Fruit fly (Drosophila melanogaster) whole organism, embryonic: ENCODE measurements around the gene OtopLc.

ENCODE experiments used
- Adf1 ChIP-seq: fragments of 200-800 bp; sonication (Bioruptor generic); IDR thresholded peaks from 2 replicates; pipeline ENCODE4 v1.3.6; 2022; ENCODE audit warnings: missing biosample characterization, missing genetic modification characterization
- Atf3 ChIP-seq: fragments of 200-800 bp; sonication (Bioruptor generic); optimal IDR thresholded peaks from 3 replicates; lab custom pipeline; 2016; ENCODE audit warnings: missing biosample characterization, missing genetic modification characterization
- B-H1 ChIP-seq: fragments of 200-800 bp; sonication (Bioruptor generic); IDR thresholded peaks from 3 replicates; pipeline ENCODE4 v1.3.6; 2022; ENCODE audit warnings: missing biosample characterization, missing genetic modification characterization
- Bgb ChIP-seq: fragments of 200-800 bp; sonication (Bioruptor generic); IDR thresholded peaks from 2 replicates; pipeline ENCODE4 v1.3.6; 2022; ENCODE audit warnings: missing biosample characterization, missing genetic modification characterization; ENCODE audit not compliant: partially characterized antibody
- CG10543 ChIP-seq: fragments of 200-800 bp; sonication (Bioruptor generic); optimal IDR thresholded peaks from 3 replicates; lab custom pipeline; 2017; ENCODE audit warnings: missing biosample characterization, mild to moderate bottlenecking, missing genetic modification characterization, moderate library complexity
- CG10565 ChIP-seq: fragments of 200-800 bp; sonication (Bioruptor generic); optimal IDR thresholded peaks from 3 replicates; lab custom pipeline; 2016; ENCODE audit warnings: missing biosample characterization, mild to moderate bottlenecking, missing genetic modification characterization
- CG10979 ChIP-seq: fragments of 200-800 bp; sonication (Bioruptor generic); optimal IDR thresholded peaks from 2 replicates; lab custom pipeline; 2018; ENCODE audit warnings: missing biosample characterization, mild to moderate bottlenecking, missing genetic modification characterization, moderate library complexity
- CG12299 ChIP-seq: fragments of 200-800 bp; sonication (Bioruptor generic); optimal IDR thresholded peaks from 2 replicates; lab custom pipeline; 2018; ENCODE audit warnings: missing biosample characterization, mild to moderate bottlenecking, missing genetic modification characterization
- CG14014 ChIP-seq: fragments of 200-800 bp; sonication (Bioruptor generic); IDR thresholded peaks from 2 replicates; pipeline ENCODE4 v1.3.6; 2022; ENCODE audit warnings: missing biosample characterization, missing genetic modification characterization
- CG15011 ChIP-seq: fragments of 200-800 bp; sonication (Bioruptor generic); optimal IDR thresholded peaks from 3 replicates; lab custom pipeline; 2018; ENCODE audit warnings: missing biosample characterization, mild to moderate bottlenecking, missing genetic modification characterization
- CG17186 ChIP-seq: fragments of 200-800 bp; sonication (Bioruptor generic); optimal IDR thresholded peaks from 3 replicates; lab custom pipeline; 2017; ENCODE audit warnings: missing biosample characterization, missing genetic modification reagents, missing genetic modification characterization
- CG30403 ChIP-seq: fragments of 200-800 bp; sonication (Bioruptor generic); optimal IDR thresholded peaks from 3 replicates; lab custom pipeline; 2016; ENCODE audit warnings: missing biosample characterization, missing genetic modification characterization
- CG30431 ChIP-seq: fragments of 200-800 bp; sonication (Bioruptor generic); optimal IDR thresholded peaks from 2 replicates; lab custom pipeline; 2017; ENCODE audit warnings: missing biosample characterization, missing genetic modification characterization
- CG5245 ChIP-seq: fragments of 200-800 bp; sonication (Bioruptor generic); optimal IDR thresholded peaks from 3 replicates; lab custom pipeline; 2016; ENCODE audit warnings: missing biosample characterization, missing genetic modification characterization
- CG5953 ChIP-seq: fragments of 200-800 bp; sonication (Bioruptor generic); IDR thresholded peaks from 2 replicates; pipeline ENCODE4 v1.3.6; 2022; ENCODE audit warnings: missing biosample characterization, missing genetic modification characterization
- CG6272 ChIP-seq: fragments of 200-800 bp; sonication (Bioruptor generic); IDR thresholded peaks from 2 replicates; pipeline ENCODE4 v1.3.6; 2022; ENCODE audit warnings: missing biosample characterization, missing genetic modification characterization
- CG6854 ChIP-seq: fragments of 200-800 bp; sonication (Bioruptor generic); optimal IDR thresholded peaks from 3 replicates; lab custom pipeline; 2017; ENCODE audit warnings: missing biosample characterization, mild to moderate bottlenecking, missing genetic modification characterization
- CG7745 ChIP-seq: fragments of 200-800 bp; sonication (Bioruptor generic); optimal IDR thresholded peaks from 2 replicates; lab custom pipeline; 2018; ENCODE audit warnings: missing biosample characterization, mild to moderate bottlenecking, missing genetic modification characterization, moderate library complexity
- CG7786 ChIP-seq: fragments of 200-800 bp; sonication (Bioruptor generic); optimal IDR thresholded peaks from 2 replicates; lab custom pipeline; 2016; ENCODE audit warnings: missing biosample characterization, missing genetic modification characterization
- D19B ChIP-seq: fragments of 200-800 bp; sonication (Bioruptor generic); optimal IDR thresholded peaks from 2 replicates; lab custom pipeline; 2017; ENCODE audit warnings: missing biosample characterization, mild to moderate bottlenecking, missing genetic modification characterization
- Dip2 ChIP-seq: fragments of 200-800 bp; sonication (Bioruptor generic); IDR thresholded peaks from 2 replicates; pipeline ENCODE4 v1.3.6; 2022; ENCODE audit warnings: missing biosample characterization, missing genetic modification characterization
- E2f1 ChIP-seq: fragments of 200-800 bp; sonication (Bioruptor generic); IDR thresholded peaks from 2 replicates; pipeline ENCODE4 v1.3.6; 2022; ENCODE audit warnings: missing biosample characterization, missing genetic modification characterization
- Eip74EF ChIP-seq, 2 experiments: fragments of 200-800 bp in 1 of 2; fragments of >200 bp in 1 of 2; sonication (Bioruptor generic) in 1 of 2; optimal IDR thresholded peaks; 2 replicates each; lab custom pipeline; 2017 to 2019; ENCODE audit warnings: missing biosample characterization in 2 of 2, missing genetic modification characterization in 2 of 2, mild to moderate bottlenecking in 1 of 2, moderate library complexity in 1 of 2
- Gug ChIP-seq: fragments of 200-800 bp; sonication (Bioruptor generic); IDR thresholded peaks from 4 replicates; pipeline ENCODE4 v1.3.6; 2022; ENCODE audit warnings: missing biosample characterization, missing genetic modification characterization
- HmgD ChIP-seq: fragments of 200-800 bp; sonication (Bioruptor generic); optimal IDR thresholded peaks from 3 replicates; lab custom pipeline; 2016; ENCODE audit warnings: missing biosample characterization, missing genetic modification characterization
- Hr39 ChIP-seq: fragments of >200 bp; optimal IDR thresholded peaks from 2 replicates; lab custom pipeline; 2017
- Lpt ChIP-seq: fragments of >200 bp; optimal IDR thresholded peaks from 2 replicates; lab custom pipeline; 2018; ENCODE audit warnings: missing biosample characterization, missing genetic modification characterization
- NC2β ChIP-seq: fragments of 200-800 bp; sonication (Bioruptor generic); optimal IDR thresholded peaks from 2 replicates; lab custom pipeline; 2016; ENCODE audit warnings: missing biosample characterization, missing genetic modification characterization
- Neu2 ChIP-seq: fragments of 200-800 bp; sonication (Bioruptor generic); optimal IDR thresholded peaks from 3 replicates; lab custom pipeline; 2016; ENCODE audit warnings: missing biosample characterization, missing genetic modification characterization, borderline replicate concordance
- Pdp1 ChIP-seq, 2 experiments: fragments of 200-800 bp; sonication (Bioruptor generic); optimal IDR thresholded peaks; 3 replicates each; lab custom pipeline; 2016; ENCODE audit warnings: missing biosample characterization in 2 of 2, missing genetic modification characterization in 2 of 2, mild to moderate bottlenecking in 1 of 2, moderate library complexity in 1 of 2
- Sry-β ChIP-seq: fragments of 200-800 bp; sonication (Bioruptor generic); optimal IDR thresholded peaks from 2 replicates; lab custom pipeline; 2018; ENCODE audit warnings: missing biosample characterization, mild to moderate bottlenecking, missing genetic modification characterization, moderate library complexity
- Ssrp ChIP-seq: fragments of 200-800 bp; sonication (Bioruptor generic); optimal IDR thresholded peaks from 2 replicates; lab custom pipeline; 2018; ENCODE audit warnings: missing biosample characterization, mild to moderate bottlenecking, missing genetic modification characterization, moderate library complexity
- Xrp1 ChIP-seq: fragments of 200-800 bp; sonication (Bioruptor generic); IDR thresholded peaks from 2 replicates; pipeline ENCODE4 v1.3.6; 2022; ENCODE audit warnings: missing biosample characterization, missing genetic modification characterization
- ash1 ChIP-seq: fragments of 200-800 bp; sonication (Bioruptor generic); optimal IDR thresholded peaks from 2 replicates; lab custom pipeline; 2018; ENCODE audit warnings: missing biosample characterization, mild to moderate bottlenecking, missing genetic modification characterization
- az2 ChIP-seq: fragments of 200-800 bp; sonication (Bioruptor generic); optimal IDR thresholded peaks from 3 replicates; lab custom pipeline; 2016; ENCODE audit warnings: missing biosample characterization, missing genetic modification characterization
- bcd ChIP-seq: fragments of 200-800 bp; sonication (Bioruptor generic); optimal IDR thresholded peaks from 2 replicates; lab custom pipeline; 2017; ENCODE audit warnings: missing biosample characterization, mild to moderate bottlenecking, missing genetic modification characterization
- bsh ChIP-seq, 2 experiments: fragments of 200-800 bp; sonication (Bioruptor generic); optimal IDR thresholded peaks; 2 replicates each; lab custom pipeline; 2017 to 2018; ENCODE audit warnings: mild to moderate bottlenecking in 2 of 2, missing biosample characterization in 2 of 2, missing genetic modification characterization in 2 of 2, moderate library complexity in 1 of 2
- gce ChIP-seq: fragments of 200-800 bp; sonication (Bioruptor generic); IDR thresholded peaks from 3 replicates; pipeline ENCODE4 v1.3.6; 2022; ENCODE audit warnings: missing biosample characterization, missing genetic modification characterization
- grau ChIP-seq: fragments of 200-800 bp; optimal IDR thresholded peaks from 3 replicates; lab custom pipeline; 2019; ENCODE audit warnings: missing biosample characterization, mild to moderate bottlenecking, missing genetic modification characterization, moderate library complexity
- ham ChIP-seq: fragments of 200-800 bp; sonication (Bioruptor generic); IDR thresholded peaks from 2 replicates; pipeline ENCODE4 v1.3.6; 2022; ENCODE audit warnings: missing biosample characterization, missing genetic modification characterization
- kay ChIP-seq: fragments of 200-800 bp; sonication (Bioruptor generic); optimal IDR thresholded peaks from 2 replicates; lab custom pipeline; 2016; ENCODE audit warnings: missing biosample characterization, missing genetic modification characterization
- lbe ChIP-seq: fragments of 200-800 bp; sonication (Bioruptor generic); optimal IDR thresholded peaks from 2 replicates; lab custom pipeline; 2016; ENCODE audit warnings: missing biosample characterization, mild to moderate bottlenecking, missing genetic modification characterization
- maf-S ChIP-seq: fragments of 200-800 bp; sonication (Bioruptor generic); optimal IDR thresholded peaks from 2 replicates; lab custom pipeline; 2016; ENCODE audit warnings: missing biosample characterization, missing genetic modification characterization
- pb ChIP-seq: fragments of 200-800 bp; sonication (Bioruptor generic); optimal IDR thresholded peaks from 3 replicates; lab custom pipeline; 2016; ENCODE audit warnings: missing biosample characterization, missing genetic modification characterization
- pnt ChIP-seq: fragments of 200-800 bp; sonication (Bioruptor generic); optimal IDR thresholded peaks from 3 replicates; lab custom pipeline; 2016; ENCODE audit warnings: missing biosample characterization, missing genetic modification characterization
- pzg ChIP-seq: fragments of 200-800 bp; sonication (Bioruptor generic); optimal IDR thresholded peaks from 3 replicates; lab custom pipeline; 2018; ENCODE audit warnings: missing biosample characterization, mild to moderate bottlenecking, missing genetic modification characterization, moderate library complexity
- sens-2 ChIP-seq: fragments of 200-800 bp; sonication (Bioruptor generic); IDR thresholded peaks from 2 replicates; pipeline ENCODE4 v1.3.6; 2022; ENCODE audit warnings: missing biosample characterization, missing genetic modification characterization
- tgo ChIP-seq: fragments of 200-800 bp; sonication (Bioruptor generic); IDR thresholded peaks from 3 replicates; pipeline ENCODE4 v1.3.6; 2022; ENCODE audit warnings: missing biosample characterization, missing genetic modification characterization
- zen ChIP-seq: fragments of 200-800 bp; sonication (Bioruptor generic); optimal IDR thresholded peaks from 3 replicates; lab custom pipeline; 2018; ENCODE audit warnings: missing biosample characterization, mild to moderate bottlenecking, missing genetic modification characterization, moderate library complexity
- zf30C ChIP-seq: fragments of 200-800 bp; sonication (Bioruptor generic); optimal IDR thresholded peaks from 3 replicates; lab custom pipeline; 2018; ENCODE audit warnings: missing biosample characterization, mild to moderate bottlenecking, missing genetic modification characterization
- zfh2 ChIP-seq: fragments of 200-800 bp; sonication (Bioruptor generic); optimal IDR thresholded peaks from 2 replicates; lab custom pipeline; 2016; ENCODE audit warnings: missing biosample characterization, missing genetic modification characterization

Gene OtopLc

DNA sequence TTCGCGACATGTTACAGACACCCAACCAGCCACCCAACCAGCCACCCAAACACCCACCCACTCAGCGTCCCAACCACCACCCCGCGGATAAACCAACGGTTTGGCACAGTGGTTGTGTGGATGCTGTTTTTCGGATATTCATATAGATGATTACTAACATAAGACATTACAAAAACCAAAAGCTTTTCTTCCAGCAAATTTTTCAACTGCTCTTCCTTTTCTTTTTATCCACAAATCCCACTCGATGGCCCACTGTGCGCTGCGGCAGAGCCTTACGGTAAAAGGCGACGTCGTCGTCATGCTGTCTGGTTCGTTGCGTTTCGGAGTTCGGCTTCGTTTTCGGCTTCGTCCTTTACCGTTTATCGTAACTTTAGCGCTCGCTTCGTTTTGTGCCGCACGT lies 24.1 kb downstream of the OtopLc start (continued):
- peak; percentile 61 for TF ChIP-seq CG6854
- no peak for TF ChIP-seq kay (GFP tag; lab: Kevin White, UChicago)
- TF ChIP-seq bcd = peak; percentile 65
- no peak for TF ChIP-seq Bgb
- TF ChIP-seq ham = 0 out of 2 replicates have a peak, but pooled peaks have one; percentile 14
- no peak for TF ChIP-seq CG10543 (GFP tag; lab: Kevin White, UChicago)
- no peak for TF ChIP-seq Sry-β (GFP tag; lab: Kevin White, UChicago)
- TF ChIP-seq B-H1 (GFP tag; lab: Robert Waterston, UW) = peak; percentile 51; the same call in 2 of the 3 replicates
- TF ChIP-seq CG5245 (GFP tag; lab: Kevin White, UChicago) = no peak
- peak; percentile 48 for TF ChIP-seq tgo (GFP tag; lab: Robert Waterston, UW)
- no peak for TF ChIP-seq CG10565 (GFP tag; lab: Kevin White, UChicago)
- no peak for TF ChIP-seq Neu2 (GFP tag; lab: Kevin White, UChicago)
- TF ChIP-seq Ssrp (tag; lab: Kevin White, UChicago) = peak; percentile 44
- peak; percentile 81 for TF ChIP-seq Xrp1
- TF ChIP-seq CG30403 (GFP tag; lab: Kevin White, UChicago) = peak; percentile 28
- no peak for TF ChIP-seq sens-2
- TF ChIP-seq Eip74EF (GFP tag; optimal IDR thresholded peaks at IDR 0.05; lab: Kevin White, UChicago) = no peak
- TF ChIP-seq Adf1 (GFP tag; lab: Robert Waterston, UW) = peak; percentile 88
- peak; percentile 37 for TF ChIP-seq HmgD (GFP tag; lab: Kevin White, UChicago)
- TF ChIP-seq az2 (GFP tag; lab: Kevin White, UChicago) = peak; percentile 36
- peak; percentile 47 for TF ChIP-seq CG10979
- TF ChIP-seq CG5953 (GFP tag; lab: Robert Waterston, UW) = peak; percentile 60
- TF ChIP-seq CG15011 (GFP tag; lab: Kevin White, UChicago) = no peak
- TF ChIP-seq Lpt = no peak
- no peak for TF ChIP-seq CG7745 (tag; lab: Kevin White, UChicago)
- TF ChIP-seq gce (GFP tag; lab: Robert Waterston, UW) = no peak
- TF ChIP-seq CG12299 (tag; lab: Kevin White, UChicago) = no peak
- no peak for TF ChIP-seq ash1 (GFP tag; lab: Kevin White, UChicago)
- peak; percentile 41 for TF ChIP-seq pnt (GFP tag; lab: Kevin White, UChicago)
- peak; percentile 54; the same call in 2 of the 4 replicates for TF ChIP-seq Gug (GFP tag; lab: Robert Waterston, UW)
- peak; percentile 82 for TF ChIP-seq CG14014 (GFP tag; lab: Robert Waterston, UW)
- TF ChIP-seq pb (GFP tag; lab: Kevin White, UChicago) = peak; percentile 52
- peak; percentile 29 for TF ChIP-seq CG30431 (GFP tag; lab: Kevin White, UChicago)
- no peak for TF ChIP-seq Hr39
- TF ChIP-seq zfh2 (GFP tag; lab: Kevin White, UChicago) = peak; percentile 42
- TF ChIP-seq CG6272 = 0 out of 2 replicates have a peak, but pooled peaks have one; percentile 23
- TF ChIP-seq Pdp1 (GFP tag; optimal IDR thresholded peaks at IDR 0.05; lab: Kevin White, UChicago) = peak in 1 of 2 experiments; percentile 42
- peak; percentile 64 for TF ChIP-seq E2f1 (GFP tag; lab: Robert Waterston, UW)
- no peak for TF ChIP-seq lbe
- no peak for TF ChIP-seq pzg
- TF ChIP-seq CG17186 = no peak
- TF ChIP-seq grau = peak; percentile 54
- peak; percentile 22 for TF ChIP-seq NC2β (GFP tag; lab: Kevin White, UChicago)
- peak; percentile 47 for TF ChIP-seq maf-S (GFP tag; lab: Kevin White, UChicago)
- no peak for TF ChIP-seq D19B (GFP tag; lab: Kevin White, UChicago)
- TF ChIP-seq Dip2 (GFP tag; lab: Robert Waterston, UW) = no peak
- TF ChIP-seq zen (tag; lab: Kevin White, UChicago) = no peak
- TF ChIP-seq bsh (GFP tag; optimal IDR thresholded peaks at IDR 0.05; lab: Kevin White, UChicago) = peak in 1 of 2 experiments; percentile 70
- no peak for TF ChIP-seq zf30C (GFP tag; lab: Kevin White, UChicago)
- TF ChIP-seq CG7786 = peak; percentile 61
- TF ChIP-seq Atf3 (GFP tag; lab: Kevin White, UChicago) = no peak
